Fruit fly (Drosophila melanogaster): ENCODE results near the gene Cpr35B.

The Cpr35B gene

DNA sequence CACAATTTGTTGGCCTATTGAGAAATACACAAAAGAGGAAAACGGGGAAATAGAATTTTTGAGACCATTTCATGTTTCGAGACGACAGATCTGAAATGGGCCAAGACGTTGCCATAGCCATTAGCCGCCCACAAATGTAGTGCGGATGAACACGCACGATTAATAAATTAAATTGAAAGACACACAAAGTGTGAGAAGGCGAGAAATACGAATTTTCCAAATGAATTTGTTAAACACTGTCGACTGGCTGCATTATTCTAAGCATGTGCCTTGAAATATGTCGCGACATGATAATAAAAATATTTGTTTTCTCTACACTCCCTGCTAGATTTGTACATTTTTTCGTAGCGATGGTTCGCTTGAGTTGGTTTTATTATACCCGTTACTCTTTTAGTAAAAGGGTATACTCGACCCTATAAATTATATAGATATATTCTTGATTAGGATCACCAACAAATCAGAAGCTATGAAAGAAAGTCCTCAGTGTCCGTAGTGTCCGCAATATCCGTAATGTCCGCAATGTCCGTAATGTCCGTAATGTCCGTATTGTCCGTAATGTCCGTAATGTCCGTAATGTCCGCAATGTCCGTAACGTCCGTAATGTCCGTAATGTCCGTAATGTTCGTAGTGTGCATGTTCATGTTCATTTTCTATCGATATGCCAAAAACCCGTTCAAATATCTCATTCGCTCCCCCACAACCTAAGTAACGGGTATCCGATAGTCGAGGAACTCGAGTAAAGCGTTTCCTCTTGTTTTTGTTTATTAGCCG lies 48.3 kb downstream of the Cpr35B start (continued):
- TF ChIP-seq CG13296 (GFP tag; optimal IDR thresholded peaks at IDR 0.05) (no peak), cad (GFP tag; optimal IDR thresholded peaks at IDR 0.05) (no peak), Dfd (GFP tag; optimal IDR thresholded peaks at IDR 0.05) (no peak), vfl (GFP tag; optimal IDR thresholded peaks at IDR 0.05) (no peak), gt (GFP tag; IDR thresholded peaks at IDR 0.05) (peak; percentile 18; the same call in 1 of the 2 replicates), CG3407 (GFP tag; optimal IDR thresholded peaks at IDR 0.05) (no peak), Hand (GFP tag; optimal IDR thresholded peaks at IDR 0.05) (no peak), CG12155 (GFP tag; optimal IDR thresholded peaks at IDR 0.05) (no peak), CG12104 (GFP tag; optimal IDR thresholded peaks at IDR 0.05) (no peak), Meics (GFP tag; optimal IDR thresholded peaks at IDR 0.05) (peak; percentile 50), chif (GFP tag; optimal IDR thresholded peaks at IDR 0.05) (peak in 1 of 2 experiments; percentile 53), Doc2 (GFP tag; IDR thresholded peaks at IDR 0.05) (no peak), CG3281 (GFP tag; optimal IDR thresholded peaks at IDR 0.05) (peak; percentile 40), Ssrp (tag; optimal IDR thresholded peaks at IDR 0.05) (peak; percentile 42), dimm (GFP tag; IDR thresholded peaks at IDR 0.05) (no peak), Dbx (GFP tag; IDR thresholded peaks at IDR 0.05) (no peak), CG3838 (GFP tag; optimal IDR thresholded peaks at IDR 0.05) (no peak), rib (GFP tag; IDR thresholded peaks at IDR 0.05) (no peak), Hr51 (GFP tag; optimal IDR thresholded peaks at IDR 0.05) (peak in 1 of 2 experiments; percentile 38), en (GFP tag; optimal IDR thresholded peaks at IDR 0.05) (no peak), mld (GFP tag; IDR thresholded peaks at IDR 0.05; ENCODE audit: partially characterized antibody) (no peak), maf-S (GFP tag; optimal IDR thresholded peaks at IDR 0.05) (no peak), CrebB (tag; optimal IDR thresholded peaks at IDR 0.05) (no peak), Lhr (GFP tag; optimal IDR thresholded peaks at IDR 0.05) (no peak), CG4617 (GFP tag; optimal IDR thresholded peaks at IDR 0.05; ENCODE audit: borderline replicate concordance) (no peak), CG18011 (GFP tag; optimal IDR thresholded peaks at IDR 0.05) (no peak), CG7745 (tag; optimal IDR thresholded peaks at IDR 0.05) (no peak), wor (GFP tag; IDR thresholded peaks at IDR 0.05) (no peak), abd-A (tag; optimal IDR thresholded peaks at IDR 0.05) (peak; percentile 9), Sin3A (optimal IDR thresholded peaks at IDR 0.05) (no peak), CG4282 (GFP tag; optimal IDR thresholded peaks at IDR 0.05) (no peak), CG15696 (tag; optimal IDR thresholded peaks at IDR 0.05) (no peak), dm (GFP tag; optimal IDR thresholded peaks at IDR 0.05) (no peak), Hmr (GFP tag; optimal IDR thresholded peaks at IDR 0.05) (no peak), gsb-n (tag; optimal IDR thresholded peaks at IDR 0.05) (peak; percentile 21), CG17186 (GFP tag; optimal IDR thresholded peaks at IDR 0.05) (no peak), p53 (GFP tag; optimal IDR thresholded peaks at IDR 0.05) (no peak), CG1233 (GFP tag; optimal IDR thresholded peaks at IDR 0.05) (peak; percentile 23), CG4730 (GFP tag; IDR thresholded peaks at IDR 0.05) (0 out of 2 replicates have a peak, but pooled peaks have one; percentile 13), ci (GFP tag; IDR thresholded peaks at IDR 0.05) (no peak), crp (GFP tag; optimal IDR thresholded peaks at IDR 0.05) (no peak), Ets97D (GFP tag; optimal IDR thresholded peaks at IDR 0.05) (no peak), Lpt (GFP tag; optimal IDR thresholded peaks at IDR 0.05) (no peak), CG18764 (GFP tag; optimal IDR thresholded peaks at IDR 0.05) (peak; percentile 27), CG7839 (tag; optimal IDR thresholded peaks at IDR 0.05) (peak; percentile 71), CG17802 (tag; optimal IDR thresholded peaks at IDR 0.05) (no peak), psq (GFP tag; optimal IDR thresholded peaks at IDR 0.05) (no peak), vvl (GFP tag; IDR thresholded peaks at IDR 0.05) (0 out of 2 replicates have a peak, but pooled peaks have one; percentile 9), CHES-1-like (GFP tag; optimal IDR thresholded peaks at IDR 0.05) (no peak), sug (tag; optimal IDR thresholded peaks at IDR 0.05) (peak; percentile 7)

All from whole organism, embryonic.